Worm (Caenorhabditis elegans) whole organism, L1 larva: ENCODE measurements around the gene B0001.7.

ENCODE experiments used
- C16A3.4 ChIP-seq: fragments of 150-350 bp; optimal IDR thresholded peaks from 2 replicates; lab custom pipeline; 2014; ENCODE audit warnings: missing biosample characterization, missing genetic modification characterization
- ama-1 ChIP-seq: fragments of 150-350 bp; optimal IDR thresholded peaks from 2 replicates; lab custom pipeline; 2014
- ceh-82 ChIP-seq, 3 experiments: fragments of 150-350 bp in 1 of 3; sonication (generic microtip) in 2 of 3; optimal IDR thresholded peaks; 2 replicates each; lab custom pipeline; 2014 to 2017; ENCODE audit warnings: missing biosample characterization in 3 of 3, missing genetic modification characterization in 3 of 3
- efl-3 ChIP-seq: fragments of 200-800 bp; sonication (Bioruptor generic); optimal IDR thresholded peaks from 2 replicates; lab custom pipeline; 2018; ENCODE audit warnings: mild to moderate bottlenecking, missing genetic modification characterization, missing compliant biosample characterization
- fos-1 ChIP-seq: fragments of 150-350 bp; optimal IDR thresholded peaks from 2 replicates; lab custom pipeline; 2014; ENCODE audit warnings: missing biosample characterization, missing genetic modification characterization
- hlh-17 ChIP-seq: fragments of 200-800 bp; sonication (Bioruptor generic); optimal IDR thresholded peaks from 2 replicates; lab custom pipeline; 2018; ENCODE audit warnings: missing genetic modification characterization, mild to moderate bottlenecking, missing compliant biosample characterization, moderate library complexity, borderline replicate concordance
- lin-13 ChIP-seq: fragments of 150-350 bp; optimal IDR thresholded peaks from 2 replicates; lab custom pipeline; 2014; ENCODE audit warnings: missing biosample characterization, missing genetic modification reagents, missing genetic modification characterization
- lin-39 ChIP-seq: fragments of 150-350 bp; optimal IDR thresholded peaks from 2 replicates; lab custom pipeline; 2014; ENCODE audit warnings: missing biosample characterization, missing genetic modification reagents, missing genetic modification characterization
- lir-3 ChIP-seq: sonication (generic microtip); optimal IDR thresholded peaks from 2 replicates; lab custom pipeline; 2016; ENCODE audit warnings: mild to moderate bottlenecking, missing genetic modification characterization, moderate library complexity, missing compliant biosample characterization; ENCODE audit not compliant: poor library complexity
- mep-1 ChIP-seq: fragments of 150-350 bp; optimal IDR thresholded peaks from 2 replicates; lab custom pipeline; 2014; ENCODE audit warnings: missing biosample characterization, missing genetic modification characterization
- nhr-19 ChIP-seq: fragments of 200-800 bp; sonication (Bioruptor generic); conservative IDR thresholded peaks from 2 replicates; pipeline ENCODE4 v1.3.6; 2022; ENCODE audit warnings: missing genetic modification characterization, missing compliant biosample characterization
- nhr-77 ChIP-seq: fragments of 150-350 bp; optimal IDR thresholded peaks from 2 replicates; lab custom pipeline; 2014; ENCODE audit warnings: missing biosample characterization, missing genetic modification characterization
- snpc-4 ChIP-seq: fragments of 150-350 bp; optimal IDR thresholded peaks from 2 replicates; lab custom pipeline; 2014; ENCODE audit warnings: missing biosample characterization, missing genetic modification characterization

- TF ChIP-seq ceh-82 (tag; optimal IDR thresholded peaks at IDR 0.05; lab: Kevin White, UChicago) (no peak), fos-1 (tag; lab: Kevin White, UChicago) (no peak), efl-3 (GFP tag; lab: Kevin White, UChicago) (no peak), lin-13 (GFP tag; lab: Kevin White, UChicago) (no peak), ama-1 (no peak), lir-3 (tag; lab: Kevin White, UChicago) (no peak), nhr-77 (tag; lab: Kevin White, UChicago) (no peak), mep-1 (no peak), snpc-4 (no peak), lin-39 (no peak), nhr-19 (GFP tag; lab: Robert Waterston, UW) (no peak), C16A3.4 (no peak), hlh-17 (no peak)
Observed at ce11 chrIV:12202949-12203348, 48.9 kb upstream of the B0001.7 start, which contains the start of gene F35G2.1.
